Fruit fly (Drosophila melanogaster) whole organism, embryonic: Measurements from ENCODE around the gene SsRbeta.

Source experiments
- Atf6 ChIP-seq: fragments of 200-800 bp; sonication (Bioruptor generic); IDR thresholded peaks from 2 replicates; pipeline ENCODE4 v1.3.6; 2022; ENCODE audit warnings: missing biosample characterization, missing genetic modification characterization
- B-H1 ChIP-seq: fragments of 200-800 bp; sonication (Bioruptor generic); IDR thresholded peaks from 3 replicates; pipeline ENCODE4 v1.3.6; 2022; ENCODE audit warnings: missing biosample characterization, missing genetic modification characterization
- CG11696 ChIP-seq: fragments of 200-800 bp; sonication (Bioruptor generic); IDR thresholded peaks from 2 replicates; pipeline ENCODE4 v1.3.6; 2022; ENCODE audit warnings: missing biosample characterization, missing genetic modification characterization
- CG14860 ChIP-seq: fragments of 200-800 bp; sonication (Bioruptor generic); IDR thresholded peaks from 3 replicates; pipeline ENCODE4 v1.3.6; 2022; ENCODE audit warnings: missing biosample characterization, missing genetic modification characterization; ENCODE audit not compliant: partially characterized antibody
- CG15514 ChIP-seq: fragments of 200-800 bp; sonication (Bioruptor generic); optimal IDR thresholded peaks from 3 replicates; lab custom pipeline; 2017; ENCODE audit warnings: missing biosample characterization, missing genetic modification characterization, mild to moderate bottlenecking, moderate library complexity, missing genetic modification reagents
- CG1647 ChIP-seq: fragments of 200-800 bp; sonication (Bioruptor generic); optimal IDR thresholded peaks from 3 replicates; lab custom pipeline; 2016; ENCODE audit warnings: missing biosample characterization, missing genetic modification characterization
- CG16779 ChIP-seq: fragments of 200-800 bp; sonication (Bioruptor generic); IDR thresholded peaks from 2 replicates; pipeline ENCODE4 v1.3.6; 2022; ENCODE audit warnings: missing biosample characterization, missing genetic modification characterization
- CG17568 ChIP-seq: fragments of 200-800 bp; sonication (Bioruptor generic); optimal IDR thresholded peaks from 2 replicates; lab custom pipeline; 2018; ENCODE audit warnings: missing biosample characterization, mild to moderate bottlenecking, missing genetic modification characterization, moderate library complexity
- CG1832 ChIP-seq: fragments of 200-800 bp; sonication (Bioruptor generic); optimal IDR thresholded peaks from 2 replicates; lab custom pipeline; 2017; ENCODE audit warnings: missing biosample characterization, mild to moderate bottlenecking, missing genetic modification characterization, inconsistent platforms
- CG2678 ChIP-seq: fragments of 200-800 bp; sonication (Bioruptor generic); optimal IDR thresholded peaks from 3 replicates; lab custom pipeline; 2019; ENCODE audit warnings: missing biosample characterization, mild to moderate bottlenecking, missing genetic modification characterization, moderate library complexity
- CG2889 ChIP-seq: fragments of 200-800 bp; sonication (Bioruptor generic); IDR thresholded peaks from 3 replicates; pipeline ENCODE4 v1.3.6; 2022; ENCODE audit warnings: missing biosample characterization, missing genetic modification characterization
- CG33213 ChIP-seq: fragments of 200-800 bp; sonication (Bioruptor generic); optimal IDR thresholded peaks from 3 replicates; lab custom pipeline; 2016; ENCODE audit warnings: missing biosample characterization, missing genetic modification characterization
- CG3407 ChIP-seq: fragments of 200-800 bp; sonication (Bioruptor generic); optimal IDR thresholded peaks from 2 replicates; lab custom pipeline; 2018; ENCODE audit warnings: missing biosample characterization, mild to moderate bottlenecking, missing genetic modification characterization
- CG4617 ChIP-seq: fragments of 200-800 bp; sonication (Bioruptor generic); optimal IDR thresholded peaks from 3 replicates; lab custom pipeline; 2016; ENCODE audit warnings: missing biosample characterization, missing genetic modification characterization, borderline replicate concordance
- CG4730 ChIP-seq: fragments of 200-800 bp; sonication (Bioruptor generic); IDR thresholded peaks from 2 replicates; pipeline ENCODE4 v1.3.6; 2022; ENCODE audit warnings: missing biosample characterization, missing genetic modification characterization
- CG4854 ChIP-seq: fragments of 200-800 bp; sonication (Bioruptor generic); optimal IDR thresholded peaks from 2 replicates; lab custom pipeline; 2016; ENCODE audit warnings: missing biosample characterization, missing genetic modification characterization, inconsistent platforms
- CG7987 ChIP-seq: fragments of 200-800 bp; sonication (Bioruptor generic); optimal IDR thresholded peaks from 2 replicates; lab custom pipeline; 2018; ENCODE audit warnings: missing biosample characterization, mild to moderate bottlenecking, missing genetic modification characterization, moderate library complexity
- CG9437 ChIP-seq: fragments of 200-800 bp; sonication (Bioruptor generic); optimal IDR thresholded peaks from 2 replicates; lab custom pipeline; 2018; ENCODE audit warnings: missing biosample characterization, mild to moderate bottlenecking, missing genetic modification characterization
- Doc2 ChIP-seq: fragments of 200-800 bp; sonication (Bioruptor generic); IDR thresholded peaks from 2 replicates; pipeline ENCODE4 v1.3.6; 2022; ENCODE audit warnings: missing biosample characterization, missing genetic modification characterization
- E2f2 ChIP-seq: fragments of 200-800 bp; sonication (Bioruptor generic); IDR thresholded peaks from 2 replicates; pipeline ENCODE4 v1.3.6; 2022; ENCODE audit warnings: missing biosample characterization, missing genetic modification characterization
- ERR ChIP-seq: fragments of 200-800 bp; sonication (Bioruptor generic); optimal IDR thresholded peaks from 2 replicates; lab custom pipeline; 2016; ENCODE audit warnings: missing biosample characterization, missing genetic modification characterization
- HLH4C ChIP-seq: fragments of 200-800 bp; sonication (Bioruptor generic); IDR thresholded peaks from 3 replicates; pipeline ENCODE4 v1.3.6; 2022; ENCODE audit warnings: missing biosample characterization, missing genetic modification characterization; ENCODE audit not compliant: partially characterized antibody
- Lim3 ChIP-seq: fragments of 200-800 bp; sonication (Bioruptor generic); IDR thresholded peaks from 2 replicates; pipeline ENCODE4 v1.3.6; 2022; ENCODE audit warnings: missing biosample characterization, missing genetic modification characterization
- Nf-YC ChIP-seq: fragments of 200-800 bp; optimal IDR thresholded peaks from 3 replicates; lab custom pipeline; 2019; ENCODE audit warnings: missing biosample characterization, mild to moderate bottlenecking, missing genetic modification characterization, moderate library complexity
- Poxn ChIP-seq: fragments of 200-800 bp; sonication (Bioruptor generic); IDR thresholded peaks from 2 replicates; pipeline ENCODE4 v1.3.6; 2022; ENCODE audit warnings: missing biosample characterization, missing genetic modification characterization
- Spps ChIP-seq: fragments of 200-800 bp; sonication (Bioruptor generic); optimal IDR thresholded peaks from 2 replicates; lab custom pipeline; 2018; ENCODE audit warnings: missing biosample characterization, mild to moderate bottlenecking, missing genetic modification characterization
- Sry-δ ChIP-seq: fragments of 200-800 bp; sonication (Bioruptor generic); optimal IDR thresholded peaks from 2 replicates; lab custom pipeline; 2016; ENCODE audit warnings: missing biosample characterization, missing genetic modification characterization
- Stat92E ChIP-seq, 3 experiments: fragments of >200 bp in 2 of 3; fragments of 200-800 bp in 1 of 3; sonication (Bioruptor generic) in 1 of 3; optimal IDR thresholded peaks; 2 replicates each; lab custom pipeline; 2017 to 2019; ENCODE audit warnings: missing biosample characterization in 3 of 3, missing genetic modification characterization in 3 of 3, mild to moderate bottlenecking in 1 of 3, moderate library complexity in 1 of 3
- Tbp ChIP-seq: fragments of >200 bp; optimal IDR thresholded peaks from 2 replicates; lab custom pipeline; 2018; ENCODE audit warnings: missing biosample characterization, missing genetic modification characterization
- Xbp1 ChIP-seq: fragments of 200-800 bp; sonication (Bioruptor generic); optimal IDR thresholded peaks from 3 replicates; lab custom pipeline; 2016; ENCODE audit warnings: missing biosample characterization, mild to moderate bottlenecking, missing genetic modification characterization
- abd-A ChIP-seq: fragments of 200-800 bp; sonication (Bioruptor generic); optimal IDR thresholded peaks from 3 replicates; lab custom pipeline; 2019; ENCODE audit warnings: missing biosample characterization, mild to moderate bottlenecking, missing genetic modification characterization, moderate library complexity
- bigmax ChIP-seq: fragments of 200-800 bp; sonication (Bioruptor generic); optimal IDR thresholded peaks from 2 replicates; lab custom pipeline; 2018; ENCODE audit warnings: missing biosample characterization, mild to moderate bottlenecking, missing genetic modification characterization
- crc ChIP-seq: fragments of 200-800 bp; sonication (Bioruptor generic); optimal IDR thresholded peaks from 2 replicates; lab custom pipeline; 2016; ENCODE audit warnings: missing biosample characterization, missing genetic modification characterization
- crp ChIP-seq, 2 experiments: fragments of 200-800 bp; sonication (Bioruptor generic); optimal IDR thresholded peaks; 2 replicates in 1 of 2; 3 replicates in 1 of 2; lab custom pipeline; 2017; ENCODE audit warnings: missing biosample characterization in 2 of 2, missing genetic modification characterization in 2 of 2, mild to moderate bottlenecking in 1 of 2, moderate library complexity in 1 of 2
- fd64A ChIP-seq: fragments of 200-800 bp; sonication (Bioruptor generic); optimal IDR thresholded peaks from 3 replicates; lab custom pipeline; 2018; ENCODE audit warnings: missing biosample characterization, mild to moderate bottlenecking, missing genetic modification characterization
- gce ChIP-seq: fragments of 200-800 bp; sonication (Bioruptor generic); IDR thresholded peaks from 3 replicates; pipeline ENCODE4 v1.3.6; 2022; ENCODE audit warnings: missing biosample characterization, missing genetic modification characterization
- gcm2 ChIP-seq: fragments of 200-800 bp; sonication (Bioruptor generic); optimal IDR thresholded peaks from 2 replicates; lab custom pipeline; 2016; ENCODE audit warnings: missing biosample characterization, missing genetic modification characterization
- hb ChIP-seq: fragments of 200-800 bp; sonication (Bioruptor generic); IDR thresholded peaks from 3 replicates; pipeline ENCODE4 v1.3.6; 2022; ENCODE audit warnings: missing biosample characterization, missing genetic modification characterization; ENCODE audit not compliant: partially characterized antibody
- hbn ChIP-seq: fragments of 200-800 bp; sonication (Bioruptor generic); IDR thresholded peaks from 2 replicates; pipeline ENCODE4 v1.3.6; 2022; ENCODE audit warnings: missing biosample characterization, missing genetic modification characterization; ENCODE audit not compliant: partially characterized antibody
- inv ChIP-seq: fragments of 200-800 bp; sonication (Bioruptor generic); IDR thresholded peaks from 2 replicates; pipeline ENCODE4 v1.3.6; 2022; ENCODE audit warnings: missing biosample characterization, missing genetic modification characterization; ENCODE audit not compliant: partially characterized antibody
- nau ChIP-seq: fragments of 200-800 bp; sonication (Bioruptor generic); optimal IDR thresholded peaks from 3 replicates; lab custom pipeline; 2017; ENCODE audit warnings: missing biosample characterization, mild to moderate bottlenecking, missing genetic modification characterization, missing genetic modification reagents
- nerfin-2 ChIP-seq: fragments of 200-800 bp; sonication (Bioruptor generic); IDR thresholded peaks from 2 replicates; pipeline ENCODE4 v1.3.6; 2022; ENCODE audit warnings: missing biosample characterization, missing genetic modification characterization; ENCODE audit not compliant: partially characterized antibody
- odd ChIP-seq: fragments of 200-800 bp; sonication (Bioruptor generic); optimal IDR thresholded peaks from 2 replicates; lab custom pipeline; 2017; ENCODE audit warnings: missing biosample characterization, mild to moderate bottlenecking, missing genetic modification characterization
- pnt ChIP-seq: fragments of 200-800 bp; sonication (Bioruptor generic); optimal IDR thresholded peaks from 3 replicates; lab custom pipeline; 2016; ENCODE audit warnings: missing biosample characterization, missing genetic modification characterization
- pros ChIP-seq: fragments of 200-800 bp; sonication (Bioruptor generic); optimal IDR thresholded peaks from 3 replicates; lab custom pipeline; 2019; ENCODE audit warnings: missing biosample characterization, mild to moderate bottlenecking, missing genetic modification characterization, moderate library complexity
- ro ChIP-seq: fragments of 200-800 bp; sonication (Bioruptor generic); IDR thresholded peaks from 2 replicates; pipeline ENCODE4 v1.3.6; 2022; ENCODE audit warnings: missing biosample characterization, missing genetic modification characterization
- row ChIP-seq: fragments of 200-800 bp; sonication (Bioruptor generic); IDR thresholded peaks from 3 replicates; pipeline ENCODE4 v1.3.6; 2022; ENCODE audit warnings: missing biosample characterization, missing genetic modification characterization
- run ChIP-seq: fragments of 200-800 bp; sonication (Bioruptor generic); optimal IDR thresholded peaks from 3 replicates; lab custom pipeline; 2018; ENCODE audit warnings: missing biosample characterization, mild to moderate bottlenecking, missing genetic modification characterization
- wek ChIP-seq: fragments of 200-800 bp; sonication (Bioruptor generic); optimal IDR thresholded peaks from 3 replicates; lab custom pipeline; 2018; ENCODE audit warnings: missing biosample characterization, mild to moderate bottlenecking, missing genetic modification characterization, moderate library complexity

The SsRbeta gene

DNA sequence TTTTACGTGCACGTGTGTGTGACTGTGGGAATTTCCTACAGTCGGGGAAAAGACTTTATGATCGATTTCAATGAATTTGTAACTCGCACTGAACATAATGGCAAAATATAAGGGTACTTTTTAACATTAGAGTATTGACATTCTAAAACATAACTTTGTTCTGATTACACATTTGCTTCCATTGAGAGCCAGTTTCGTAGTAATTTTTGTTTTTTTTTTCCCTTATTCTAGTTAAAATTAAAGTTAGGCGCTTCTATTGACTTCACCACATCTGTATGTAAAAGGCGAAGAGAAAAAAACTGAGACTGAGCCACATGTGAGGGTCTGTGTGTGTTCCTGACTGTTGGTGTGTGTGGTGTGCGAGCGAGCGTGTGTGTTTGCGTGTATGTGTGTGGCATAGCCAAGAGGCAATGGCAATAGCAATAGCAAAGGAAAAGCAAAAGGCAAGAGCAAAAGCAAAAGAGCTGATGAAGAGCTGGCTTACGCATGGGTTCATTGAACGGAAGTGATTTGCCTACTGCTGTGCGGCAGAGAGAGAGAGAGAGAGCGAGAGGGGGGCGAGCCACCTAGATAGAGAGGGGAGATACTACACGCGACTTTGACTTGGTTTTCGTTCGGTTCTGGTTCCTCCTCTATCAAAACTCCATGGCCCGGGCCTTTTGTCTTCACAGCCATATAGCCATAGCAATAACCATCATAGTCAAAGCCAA lies 32.6 kb downstream of the SsRbeta start (continued):
- TF ChIP-seq crp (GFP tag; optimal IDR thresholded peaks at IDR 0.05; lab: Kevin White, UChicago) (peak in 1 of 2 experiments; percentile 16), Spps (tag; lab: Kevin White, UChicago) (peak; percentile 10), odd (GFP tag; lab: Kevin White, UChicago) (peak; percentile 67), inv (GFP tag; lab: Robert Waterston, UW) (no peak), abd-A (tag; lab: Kevin White, UChicago) (peak; percentile 52), ERR (GFP tag; lab: Kevin White, UChicago) (peak; percentile 21), CG33213 (GFP tag; lab: Kevin White, UChicago) (peak; percentile 28), CG11696 (GFP tag; lab: Robert Waterston, UW) (peak; percentile 88), HLH4C (no peak), CG9437 (peak; percentile 65), nau (GFP tag; lab: Kevin White, UChicago) (peak; percentile 76), CG4854 (peak; percentile 37), pnt (peak; percentile 52), Doc2 (GFP tag; lab: Robert Waterston, UW) (no peak), row (GFP tag; lab: Robert Waterston, UW) (peak; percentile 87), nerfin-2 (GFP tag; lab: Robert Waterston, UW) (no peak), CG2678 (peak; percentile 90), CG7987 (GFP tag; lab: Kevin White, UChicago) (no peak), B-H1 (peak; percentile 27; the same call in 1 of the 3 replicates), ro (GFP tag; lab: Robert Waterston, UW) (no peak), CG4617 (GFP tag; lab: Kevin White, UChicago) (no peak), CG17568 (GFP tag; lab: Kevin White, UChicago) (peak; percentile 62), wek (no peak), CG16779 (GFP tag; lab: Robert Waterston, UW) (no peak), Poxn (GFP tag; lab: Robert Waterston, UW) (no peak), gcm2 (GFP tag; lab: Kevin White, UChicago) (no peak), CG1647 (peak; percentile 33), CG1832 (GFP tag; lab: Kevin White, UChicago) (peak; percentile 72), hbn (GFP tag; lab: Robert Waterston, UW) (no peak), CG2889 (GFP tag; lab: Robert Waterston, UW) (no peak), Atf6 (peak; percentile 72), Lim3 (GFP tag; lab: Robert Waterston, UW) (no peak), CG3407 (GFP tag; lab: Kevin White, UChicago) (peak; percentile 2), Stat92E (GFP tag; optimal IDR thresholded peaks at IDR 0.05; lab: Kevin White, UChicago) (no peak), hb (GFP tag; lab: Robert Waterston, UW) (no peak), pros (no peak), crc (GFP tag; lab: Kevin White, UChicago) (peak; percentile 72), E2f2 (GFP tag; lab: Robert Waterston, UW) (peak; percentile 47; the same call in 1 of the 2 replicates), fd64A (no peak), gce (GFP tag; lab: Robert Waterston, UW) (peak; percentile 27; the same call in 1 of the 3 replicates), run (tag; lab: Kevin White, UChicago) (peak; percentile 23), CG15514 (GFP tag; lab: Kevin White, UChicago) (peak; percentile 61), Nf-YC (tag; lab: Kevin White, UChicago) (peak; percentile 55), bigmax (GFP tag; lab: Kevin White, UChicago) (no peak), CG4730 (GFP tag; lab: Robert Waterston, UW) (peak; percentile 52), Xbp1 (GFP tag; lab: Kevin White, UChicago) (peak; percentile 64), Sry-δ (GFP tag; lab: Kevin White, UChicago) (peak; percentile 14), CG14860 (GFP tag; lab: Robert Waterston, UW) (no peak), Tbp (GFP tag; lab: Kevin White, UChicago) (no peak)
